Worm (Caenorhabditis elegans) whole organism, L4 larva: ENCODE results near the gene Y69H2.9.

ENCODE experiments used
- F26F4.8 ChIP-seq: fragments of 200-800 bp; sonication (Bioruptor generic); conservative IDR thresholded peaks from 2 replicates; pipeline ENCODE4 v1.3.6; 2022; ENCODE audit warnings: missing genetic modification characterization, missing compliant biosample characterization
- R02D3.7 ChIP-seq: fragments of 150-350 bp; sonication (generic microtip); optimal IDR thresholded peaks from 3 replicates; lab custom pipeline; 2014; ENCODE audit warnings: missing biosample characterization, missing genetic modification characterization
- T20F7.1 ChIP-seq: fragments of 200-800 bp; sonication (Bioruptor generic); optimal IDR thresholded peaks from 2 replicates; lab custom pipeline; 2018; ENCODE audit warnings: mild to moderate bottlenecking, missing genetic modification characterization, missing compliant biosample characterization
- T26A8.4 ChIP-seq: fragments of 200-800 bp; sonication (Bioruptor generic); IDR thresholded peaks from 2 replicates; pipeline ENCODE4 v1.3.6; 2022; ENCODE audit warnings: missing genetic modification characterization, missing compliant biosample characterization
- Y5F2A.4 ChIP-seq: fragments of 200-800 bp; sonication (Bioruptor generic); optimal IDR thresholded peaks from 2 replicates; lab custom pipeline; 2018; ENCODE audit warnings: mild to moderate bottlenecking, missing genetic modification characterization, missing compliant biosample characterization
- Y75B8A.6 ChIP-seq: fragments of 200-800 bp; sonication (Bioruptor generic); IDR thresholded peaks from 2 replicates; pipeline ENCODE4 v1.3.6; 2022; ENCODE audit warnings: missing genetic modification reagents, missing genetic modification characterization, missing compliant biosample characterization
- aha-1 ChIP-seq: fragments of 150-350 bp; peaks from one replicate; lab custom pipeline; 2014; ENCODE audit warnings: missing biosample characterization, missing genetic modification characterization
- ama-1 ChIP-seq: fragments of 150-350 bp; optimal IDR thresholded peaks from 2 replicates; lab custom pipeline; 2014; ENCODE audit warnings: inconsistent platforms, mixed read lengths
- arid-1 ChIP-seq: fragments of 200-800 bp; sonication (Bioruptor generic); conservative IDR thresholded peaks from 2 replicates; pipeline ENCODE4 v1.3.6; 2022; ENCODE audit warnings: missing genetic modification reagents, missing genetic modification characterization, missing compliant biosample characterization
- ceh-62 ChIP-seq: sonication (generic microtip); optimal IDR thresholded peaks from 2 replicates; lab custom pipeline; 2017; ENCODE audit warnings: missing biosample characterization, missing genetic modification characterization
- cey-2 ChIP-seq: sonication (generic microtip); optimal IDR thresholded peaks from 3 replicates; lab custom pipeline; 2017; ENCODE audit warnings: missing genetic modification characterization, mild to moderate bottlenecking, missing compliant biosample characterization, antibody characterized with exemption, borderline replicate concordance; ENCODE audit not compliant: insufficient read depth
- daf-12 ChIP-seq: fragments of 150-350 bp; optimal IDR thresholded peaks from 2 replicates; lab custom pipeline; 2014; ENCODE audit warnings: missing biosample characterization, missing genetic modification reagents, missing genetic modification characterization
- daf-16 ChIP-seq, 3 experiments: sonication (generic microtip); optimal IDR thresholded peaks; 2 replicates each; lab custom pipeline; 2016 to 2017; ENCODE audit warnings: missing genetic modification characterization in 3 of 3, missing genetic modification reagents in 3 of 3, mild to moderate bottlenecking in 2 of 3, missing compliant biosample characterization in 2 of 3, missing biosample characterization in 1 of 3, moderate library complexity in 1 of 3
- daf-8 ChIP-seq: fragments of 200-800 bp; sonication (Bioruptor generic); IDR thresholded peaks from 2 replicates; pipeline ENCODE4 v1.3.6; 2022; ENCODE audit warnings: missing genetic modification characterization, missing compliant biosample characterization
- dmd-6 ChIP-seq: fragments of 200-800 bp; sonication (Bioruptor generic); IDR thresholded peaks from 2 replicates; pipeline ENCODE4 v1.3.6; 2022; ENCODE audit warnings: missing genetic modification reagents, missing genetic modification characterization, missing compliant biosample characterization
- hlh-11 ChIP-seq: fragments of 200-800 bp; sonication (Bioruptor generic); optimal IDR thresholded peaks from 2 replicates; lab custom pipeline; 2018; ENCODE audit warnings: mild to moderate bottlenecking, missing genetic modification characterization, missing compliant biosample characterization
- hmg-1.1 ChIP-seq: fragments of 200-800 bp; sonication (Bioruptor generic); IDR thresholded peaks from 2 replicates; pipeline ENCODE4 v1.3.6; 2022; ENCODE audit warnings: missing genetic modification reagents, missing genetic modification characterization, missing compliant biosample characterization
- lin-13 ChIP-seq: fragments of 150-350 bp; optimal IDR thresholded peaks from 2 replicates; lab custom pipeline; 2014; ENCODE audit warnings: missing biosample characterization, missing genetic modification reagents, missing genetic modification characterization
- lin-29 ChIP-seq: fragments of 200-800 bp; sonication (Bioruptor generic); IDR thresholded peaks from 2 replicates; pipeline ENCODE4 v1.3.6; 2022; ENCODE audit warnings: missing genetic modification reagents, missing genetic modification characterization, missing compliant biosample characterization
- lin-38 ChIP-seq: fragments of 200-800 bp; sonication (Bioruptor generic); IDR thresholded peaks from 2 replicates; pipeline ENCODE4 v1.3.6; 2022; ENCODE audit warnings: missing genetic modification reagents, missing genetic modification characterization, missing compliant biosample characterization
- nhr-10 ChIP-seq: fragments of 150-350 bp; optimal IDR thresholded peaks from 2 replicates; lab custom pipeline; 2014; ENCODE audit warnings: missing biosample characterization, missing genetic modification characterization
- nhr-28 ChIP-seq: fragments of 150-350 bp; optimal IDR thresholded peaks from 2 replicates; lab custom pipeline; 2014; ENCODE audit warnings: missing biosample characterization, missing genetic modification characterization
- nhr-42 ChIP-seq: fragments of 200-800 bp; sonication (Bioruptor generic); IDR thresholded peaks from 2 replicates; pipeline ENCODE4 v1.3.6; 2022; ENCODE audit warnings: missing genetic modification characterization, missing compliant biosample characterization
- nhr-48 ChIP-seq: sonication (generic microtip); optimal IDR thresholded peaks from 2 replicates; lab custom pipeline; 2016; ENCODE audit warnings: mild to moderate bottlenecking, missing genetic modification characterization, missing compliant biosample characterization
- nhr-77 ChIP-seq: fragments of 150-350 bp; optimal IDR thresholded peaks from 2 replicates; lab custom pipeline; 2014; ENCODE audit warnings: missing biosample characterization, missing genetic modification characterization
- pqm-1 ChIP-seq: sonication (generic microtip); optimal IDR thresholded peaks from 2 replicates; lab custom pipeline; 2017; ENCODE audit warnings: missing biosample characterization, missing genetic modification characterization
- saeg-2 ChIP-seq: fragments of 200-800 bp; sonication (Bioruptor generic); IDR thresholded peaks from 2 replicates; pipeline ENCODE4 v1.3.6; 2022; ENCODE audit warnings: missing genetic modification reagents, missing genetic modification characterization, missing compliant biosample characterization
- set-16 ChIP-seq: fragments of 200-800 bp; sonication (Bioruptor generic); IDR thresholded peaks from 2 replicates; pipeline ENCODE4 v1.3.6; 2022; ENCODE audit warnings: missing genetic modification reagents, missing genetic modification characterization, missing compliant biosample characterization
- snpc-1.2 ChIP-seq: fragments of 200-800 bp; sonication (Bioruptor generic); IDR thresholded peaks from 2 replicates; pipeline ENCODE4 v1.3.6; 2022; ENCODE audit warnings: missing genetic modification reagents, missing genetic modification characterization, missing compliant biosample characterization
- unc-39 ChIP-seq: sonication (generic microtip); optimal IDR thresholded peaks from 2 replicates; lab custom pipeline; 2017; ENCODE audit warnings: missing biosample characterization, missing genetic modification characterization
- zfp-2 ChIP-seq: sonication (generic microtip); optimal IDR thresholded peaks from 2 replicates; lab custom pipeline; 2016; ENCODE audit warnings: mild to moderate bottlenecking, missing genetic modification characterization, missing compliant biosample characterization
- zip-2 ChIP-seq: fragments of 150-350 bp; optimal IDR thresholded peaks from 2 replicates; lab custom pipeline; 2014; ENCODE audit warnings: missing biosample characterization, missing genetic modification characterization

Gene Y69H2.9

ce11 chrV:18701306-18701705 is at the start of gene Y69H2.9:
Y69H2.9 (plus strand) TSS chrV:18701538.
- TF ChIP-seq nhr-28 (peak; percentile 77), Y75B8A.6 (GFP tag; lab: Robert Waterston, UW) (no peak), Y5F2A.4 (GFP tag; lab: Kevin White, UChicago) (no peak), pqm-1 (tag; lab: Kevin White, UChicago) (peak; percentile 79), R02D3.7 (tag; lab: Kevin White, UChicago) (no peak), arid-1 (GFP tag; lab: Robert Waterston, UW) (no peak), daf-16 (GFP tag; optimal IDR thresholded peaks at IDR 0.05; lab: Kevin White, UChicago) (no peak), daf-16 (tag; optimal IDR thresholded peaks at IDR 0.05; lab: Kevin White, UChicago) (peak; percentile 80), nhr-48 (tag; lab: Kevin White, UChicago) (peak; percentile 57), nhr-10 (tag; lab: Kevin White, UChicago) (no peak), hlh-11 (peak; percentile 74), hmg-1.1 (GFP tag; lab: Robert Waterston, UW) (no peak), dmd-6 (GFP tag; lab: Robert Waterston, UW) (peak; percentile 52; the same call in 1 of the 2 replicates), F26F4.8 (GFP tag; lab: Robert Waterston, UW) (no peak), daf-12 (tag; lab: Kevin White, UChicago) (no peak), nhr-77 (tag; lab: Kevin White, UChicago) (peak; percentile 3)
- TF ChIP-seq, all 104 proteins: peak for 7

DNA sequence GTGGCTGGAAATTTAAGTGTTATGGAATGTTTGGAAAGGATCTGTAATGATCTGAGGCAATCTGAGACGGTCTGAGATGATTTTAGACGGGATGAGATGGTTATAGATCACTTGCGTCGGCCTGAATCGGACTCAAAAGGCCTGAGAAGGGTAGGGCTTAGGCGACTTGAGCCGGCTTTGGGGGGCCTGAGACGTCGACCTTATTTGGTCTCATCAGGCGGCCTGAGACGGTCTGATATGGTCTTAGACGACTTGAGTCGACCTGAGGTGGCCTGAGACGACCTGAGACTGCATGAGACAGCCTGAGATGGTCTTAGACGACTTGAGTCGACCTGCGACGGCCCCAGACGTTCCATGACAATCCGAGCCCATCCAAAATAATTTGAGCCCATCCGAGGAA is 45.0 kb upstream of the Y69H2.9 start:
- TF ChIP-seq ceh-62, result no peak
- peak; percentile 61 for TF ChIP-seq set-16 (GFP tag; lab: Robert Waterston, UW)

DNA sequence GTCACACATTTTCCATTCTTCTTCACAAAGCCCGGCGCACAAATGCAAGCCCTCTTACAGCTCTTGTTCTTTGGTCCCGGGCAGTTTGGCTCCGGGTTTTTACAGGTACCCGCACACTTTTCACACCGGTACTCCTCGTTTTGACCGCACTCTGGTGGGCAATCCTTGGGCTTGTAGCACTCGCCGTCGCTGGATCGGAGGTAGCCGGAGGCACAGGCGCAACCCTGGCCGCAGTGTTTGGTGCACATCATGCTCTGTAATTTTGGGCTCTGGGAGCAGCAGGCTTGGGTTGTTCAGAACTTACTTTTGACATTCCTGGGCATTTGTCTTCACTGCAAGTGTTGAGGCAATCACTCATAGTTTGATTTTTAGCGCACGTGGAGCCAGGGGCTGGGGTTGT is 43.9 kb upstream of the Y69H2.9 start:
- peak; percentile 67 for TF ChIP-seq set-16 (GFP tag; lab: Robert Waterston, UW)
- no peak for TF ChIP-seq zip-2 (tag; lab: Kevin White, UChicago)
- no peak for TF ChIP-seq nhr-42

- TF ChIP-seq T20F7.1 (GFP tag; lab: Kevin White, UChicago), result no peak
- TF ChIP-seq T26A8.4 (GFP tag; lab: Robert Waterston, UW), result no peak
- TF ChIP-seq daf-8 (GFP tag; lab: Robert Waterston, UW), result no peak
- TF ChIP-seq set-16 (GFP tag; lab: Robert Waterston, UW), result peak; percentile 57; the same call in 1 of the 2 replicates
- no peak for TF ChIP-seq lin-29 (GFP tag; lab: Robert Waterston, UW)
- no peak for TF ChIP-seq ama-1 (lab: Kevin White, UChicago)
These were observed 42.4 kb upstream of the Y69H2.9 start for ce11 chrV:18658914-18659313.

DNA sequence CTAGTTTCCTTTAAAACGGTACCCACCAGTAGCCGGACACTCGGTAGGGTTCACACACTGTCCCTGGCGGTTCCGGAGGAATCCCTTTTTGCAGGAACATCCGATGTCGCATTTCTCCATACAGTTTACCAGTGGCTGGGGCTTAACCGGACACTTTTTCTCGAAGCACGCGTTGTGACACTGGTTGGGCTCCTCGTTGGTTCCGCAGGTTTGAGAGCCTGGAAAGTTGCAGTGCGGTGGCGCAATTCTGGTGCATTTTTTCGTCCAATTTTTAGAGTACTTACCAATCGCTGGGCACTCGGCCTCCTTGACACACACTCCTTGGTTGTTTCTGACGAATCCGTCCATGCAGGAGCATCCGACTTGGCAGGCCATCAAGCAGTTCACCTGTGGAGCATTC is 39.0 kb upstream of the Y69H2.9 start:
- TF ChIP-seq lin-38 (GFP tag; lab: Robert Waterston, UW) (no peak), aha-1 (tag; lab: Kevin White, UChicago) (peak; percentile 95)

ce11 chrV:18664026-18664425 is 37.3 kb upstream of the Y69H2.9 start, which contains the start of gene Y69H2.3:
Y69H2.3 (minus strand) TSS chrV:18664126.
- TF ChIP-seq nhr-10 (tag; lab: Kevin White, UChicago) (no peak), daf-12 (tag; lab: Kevin White, UChicago) (no peak)

DNA sequence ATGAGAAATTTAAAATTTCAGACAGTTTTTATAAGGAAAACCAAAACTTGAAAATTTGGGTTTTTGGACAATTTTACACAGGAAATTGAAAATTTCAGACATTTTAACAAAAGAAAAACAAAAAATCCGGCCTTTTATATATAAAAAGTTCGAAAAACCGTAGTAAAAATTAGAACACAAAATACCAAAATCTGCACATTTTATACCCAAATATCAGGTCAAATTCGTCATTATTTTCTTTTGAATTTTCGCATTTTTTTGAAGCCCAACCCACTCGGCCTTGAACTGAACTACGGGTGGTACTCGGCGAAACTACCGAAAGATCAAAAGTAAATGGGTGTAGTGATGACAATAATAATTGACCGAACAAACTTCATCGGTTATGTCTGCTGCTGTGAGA is 34.2 kb upstream of the Y69H2.9 start:
- TF ChIP-seq aha-1 (tag; lab: Kevin White, UChicago) (peak; percentile 92), zip-2 (tag; lab: Kevin White, UChicago) (no peak)
- TF ChIP-seq, all 104 proteins: peak for 1

ce11 chrV:18670017-18670416 is 31.3 kb upstream of the Y69H2.9 start, which contains the start of gene Y69H2.10:
Y69H2.10 (plus strand) TSS chrV:18670317.
- TF ChIP-seq saeg-2, result no peak
- no peak for TF ChIP-seq zfp-2 (tag; lab: Kevin White, UChicago)
- no peak for TF ChIP-seq snpc-1.2 (GFP tag; lab: Robert Waterston, UW)
- TF ChIP-seq lin-13 (GFP tag; lab: Kevin White, UChicago), result no peak
- no peak for TF ChIP-seq nhr-10 (tag; lab: Kevin White, UChicago)
- TF ChIP-seq unc-39, result no peak
- TF ChIP-seq cey-2 (tag; lab: Kevin White, UChicago), result no peak
- no peak for TF ChIP-seq T26A8.4 (GFP tag; lab: Robert Waterston, UW)
